Fruit fly (Drosophila melanogaster) whole organism, embryonic: Measurements from ENCODE around the gene Bfc.

ENCODE experiments used
- CG1024 ChIP-seq: fragments of 200-800 bp; sonication (Bioruptor generic); IDR thresholded peaks from 2 replicates; pipeline ENCODE4 v1.3.6; 2022; ENCODE audit warnings: missing biosample characterization, missing genetic modification characterization
- CG10565 ChIP-seq: fragments of 200-800 bp; sonication (Bioruptor generic); optimal IDR thresholded peaks from 3 replicates; lab custom pipeline; 2016; ENCODE audit warnings: missing biosample characterization, mild to moderate bottlenecking, missing genetic modification characterization
- CG11085 ChIP-seq: fragments of 200-800 bp; sonication (Bioruptor generic); IDR thresholded peaks from 2 replicates; pipeline ENCODE4 v1.3.6; 2022; ENCODE audit warnings: missing biosample characterization, missing genetic modification characterization
- CG11398 ChIP-seq: fragments of 200-800 bp; sonication (Bioruptor generic); optimal IDR thresholded peaks from 2 replicates; lab custom pipeline; 2016; ENCODE audit warnings: missing biosample characterization, missing genetic modification characterization
- CG11695 ChIP-seq: fragments of 200-800 bp; sonication (Bioruptor generic); IDR thresholded peaks from 3 replicates; pipeline ENCODE4 v1.3.6; 2022; ENCODE audit warnings: missing biosample characterization, missing genetic modification characterization
- CG12236 ChIP-seq: fragments of 200-800 bp; sonication (Bioruptor generic); optimal IDR thresholded peaks from 2 replicates; lab custom pipeline; 2016; ENCODE audit warnings: missing biosample characterization, missing genetic modification characterization
- CG12942 ChIP-seq: fragments of 200-800 bp; sonication (Bioruptor generic); optimal IDR thresholded peaks from 3 replicates; lab custom pipeline; 2016; ENCODE audit warnings: missing biosample characterization, missing genetic modification characterization
- CG13775 ChIP-seq: fragments of 200-800 bp; sonication (Bioruptor generic); optimal IDR thresholded peaks from 3 replicates; lab custom pipeline; 2017; ENCODE audit warnings: missing biosample characterization, mild to moderate bottlenecking, missing genetic modification characterization
- CG14050 ChIP-seq: fragments of 200-800 bp; sonication (Bioruptor generic); IDR thresholded peaks from 3 replicates; pipeline ENCODE4 v1.3.6; 2022; ENCODE audit warnings: missing biosample characterization, missing genetic modification characterization
- CG16863 ChIP-seq: fragments of 200-800 bp; sonication (Bioruptor generic); optimal IDR thresholded peaks from 3 replicates; lab custom pipeline; 2016; ENCODE audit warnings: missing biosample characterization, missing genetic modification characterization
- CG2116 ChIP-seq: fragments of 200-800 bp; sonication (Bioruptor generic); optimal IDR thresholded peaks from 3 replicates; lab custom pipeline; 2018; ENCODE audit warnings: missing biosample characterization, mild to moderate bottlenecking, missing genetic modification characterization
- CG2120 ChIP-seq: fragments of 200-800 bp; sonication (Bioruptor generic); optimal IDR thresholded peaks from 3 replicates; lab custom pipeline; 2016; ENCODE audit warnings: missing biosample characterization, missing genetic modification characterization
- CG2678 ChIP-seq: fragments of 200-800 bp; sonication (Bioruptor generic); optimal IDR thresholded peaks from 3 replicates; lab custom pipeline; 2019; ENCODE audit warnings: missing biosample characterization, mild to moderate bottlenecking, missing genetic modification characterization, moderate library complexity
- CG31365 ChIP-seq: fragments of 200-800 bp; sonication (Bioruptor generic); optimal IDR thresholded peaks from 2 replicates; lab custom pipeline; 2018; ENCODE audit warnings: missing biosample characterization, mild to moderate bottlenecking, missing genetic modification characterization
- CG34376 ChIP-seq: fragments of 200-800 bp; sonication (Bioruptor generic); optimal IDR thresholded peaks from 2 replicates; lab custom pipeline; 2018; ENCODE audit warnings: missing biosample characterization, mild to moderate bottlenecking, missing genetic modification characterization
- CG4424 ChIP-seq: fragments of 200-800 bp; sonication (Bioruptor generic); optimal IDR thresholded peaks from 3 replicates; lab custom pipeline; 2016; ENCODE audit warnings: missing biosample characterization, missing genetic modification characterization
- CG6254 ChIP-seq: fragments of 200-800 bp; sonication (Bioruptor generic); optimal IDR thresholded peaks from 3 replicates; lab custom pipeline; 2017; ENCODE audit warnings: mild to moderate bottlenecking, missing biosample characterization, missing genetic modification reagents, missing genetic modification characterization
- CG6272 ChIP-seq: fragments of 200-800 bp; sonication (Bioruptor generic); IDR thresholded peaks from 2 replicates; pipeline ENCODE4 v1.3.6; 2022; ENCODE audit warnings: missing biosample characterization, missing genetic modification characterization
- CG7271 ChIP-seq: fragments of 200-800 bp; sonication (Bioruptor generic); optimal IDR thresholded peaks from 2 replicates; lab custom pipeline; 2018; ENCODE audit warnings: missing biosample characterization, mild to moderate bottlenecking, missing genetic modification characterization, moderate library complexity
- CG7786 ChIP-seq: fragments of 200-800 bp; sonication (Bioruptor generic); optimal IDR thresholded peaks from 2 replicates; lab custom pipeline; 2016; ENCODE audit warnings: missing biosample characterization, missing genetic modification characterization
- CG8089 ChIP-seq: fragments of 200-800 bp; sonication (Bioruptor generic); optimal IDR thresholded peaks from 3 replicates; lab custom pipeline; 2016; ENCODE audit warnings: missing biosample characterization, missing genetic modification characterization
- CG8290 ChIP-seq, 3 experiments: fragments of 200-800 bp; sonication (Bioruptor generic); optimal IDR thresholded peaks; 2 replicates each; lab custom pipeline; 2016 to 2019; ENCODE audit warnings: missing biosample characterization in 3 of 3, missing genetic modification characterization in 3 of 3, mild to moderate bottlenecking in 2 of 3, moderate library complexity in 1 of 3
- Chrac-16 ChIP-seq: fragments of 200-800 bp; sonication (Bioruptor generic); optimal IDR thresholded peaks from 3 replicates; lab custom pipeline; 2016; ENCODE audit warnings: missing biosample characterization, missing genetic modification characterization
- CkIIα-i1 ChIP-seq: fragments of 200-800 bp; sonication (Bioruptor generic); IDR thresholded peaks from 2 replicates; pipeline ENCODE4 v1.3.6; 2022; ENCODE audit warnings: missing biosample characterization, missing genetic modification characterization
- Dbx ChIP-seq: fragments of 200-800 bp; sonication (Bioruptor generic); IDR thresholded peaks from 3 replicates; pipeline ENCODE4 v1.3.6; 2022; ENCODE audit warnings: missing biosample characterization, missing genetic modification characterization
- MTF-1 ChIP-seq: fragments of 200-800 bp; sonication (Bioruptor generic); optimal IDR thresholded peaks from 2 replicates; lab custom pipeline; 2018; ENCODE audit warnings: missing biosample characterization, mild to moderate bottlenecking, missing genetic modification characterization, borderline replicate concordance
- Opbp ChIP-seq: fragments of 200-800 bp; sonication (Bioruptor generic); IDR thresholded peaks from 3 replicates; pipeline ENCODE4 v1.3.6; 2022; ENCODE audit warnings: missing biosample characterization, missing genetic modification characterization; ENCODE audit not compliant: partially characterized antibody
- Poxn ChIP-seq: fragments of 200-800 bp; sonication (Bioruptor generic); IDR thresholded peaks from 2 replicates; pipeline ENCODE4 v1.3.6; 2022; ENCODE audit warnings: missing biosample characterization, missing genetic modification characterization
- Ssrp ChIP-seq: fragments of 200-800 bp; sonication (Bioruptor generic); optimal IDR thresholded peaks from 2 replicates; lab custom pipeline; 2018; ENCODE audit warnings: missing biosample characterization, mild to moderate bottlenecking, missing genetic modification characterization, moderate library complexity
- Vsx1 ChIP-seq: fragments of 200-800 bp; sonication (Bioruptor generic); optimal IDR thresholded peaks from 2 replicates; lab custom pipeline; 2017; ENCODE audit warnings: missing biosample characterization, mild to moderate bottlenecking, missing genetic modification characterization, missing genetic modification reagents
- YL-1 ChIP-seq: fragments of 200-800 bp; sonication (Bioruptor generic); optimal IDR thresholded peaks from 3 replicates; lab custom pipeline; 2017; ENCODE audit warnings: missing biosample characterization, mild to moderate bottlenecking, missing genetic modification characterization
- ap ChIP-seq: fragments of 200-800 bp; sonication (Bioruptor generic); IDR thresholded peaks from 2 replicates; pipeline ENCODE4 v1.3.6; 2022; ENCODE audit warnings: missing biosample characterization, missing genetic modification characterization
- bbx ChIP-seq: fragments of 200-800 bp; sonication (Bioruptor generic); IDR thresholded peaks from 2 replicates; pipeline ENCODE4 v1.3.6; 2022; ENCODE audit warnings: missing biosample characterization, missing genetic modification characterization; ENCODE audit not compliant: partially characterized antibody
- br ChIP-seq: fragments of >200 bp; optimal IDR thresholded peaks from 2 replicates; lab custom pipeline; 2017
- disco-r ChIP-seq: fragments of 200-800 bp; sonication (Bioruptor generic); optimal IDR thresholded peaks from 2 replicates; lab custom pipeline; 2016; ENCODE audit warnings: missing biosample characterization, missing genetic modification characterization
- dmrt99B ChIP-seq: fragments of 200-800 bp; sonication (Bioruptor generic); optimal IDR thresholded peaks from 2 replicates; lab custom pipeline; 2018; ENCODE audit warnings: missing biosample characterization, mild to moderate bottlenecking, missing genetic modification characterization, moderate library complexity
- exex ChIP-seq: fragments of 200-800 bp; sonication (Bioruptor generic); optimal IDR thresholded peaks from 4 replicates; lab custom pipeline; 2018; ENCODE audit warnings: missing biosample characterization, mild to moderate bottlenecking, missing genetic modification characterization, moderate library complexity
- klu ChIP-seq: fragments of 200-800 bp; sonication (Bioruptor generic); IDR thresholded peaks from 2 replicates; pipeline ENCODE4 v1.3.6; 2022; ENCODE audit warnings: missing biosample characterization, missing genetic modification characterization
- onecut ChIP-seq: fragments of 200-800 bp; sonication (Bioruptor generic); IDR thresholded peaks from 2 replicates; pipeline ENCODE4 v1.3.6; 2022; ENCODE audit warnings: missing biosample characterization, missing genetic modification characterization
- otp ChIP-seq: fragments of 200-800 bp; sonication (Bioruptor generic); IDR thresholded peaks from 3 replicates; pipeline ENCODE4, ENCODE4 v1.3.6; 2022; ENCODE audit warnings: missing biosample characterization, missing genetic modification characterization
- pan ChIP-seq, 4 experiments: fragments of >200 bp in 3 of 4; fragments of 200-800 bp in 1 of 4; sonication (Bioruptor generic) in 1 of 4; optimal IDR thresholded peaks in 3 of 4; IDR thresholded peaks in 1 of 4; 2 replicates each; pipeline versions ENCODE4 v1.3.6 to Lab custom; 2017 to 2022; ENCODE audit warnings: missing biosample characterization in 2 of 4, missing genetic modification characterization in 2 of 4, mixed read lengths in 1 of 4
- phol ChIP-seq: fragments of 200-800 bp; sonication (Bioruptor generic); optimal IDR thresholded peaks from 3 replicates; lab custom pipeline; 2018; ENCODE audit warnings: missing biosample characterization, mild to moderate bottlenecking, missing genetic modification characterization, moderate library complexity
- pnt ChIP-seq: fragments of 200-800 bp; sonication (Bioruptor generic); optimal IDR thresholded peaks from 3 replicates; lab custom pipeline; 2016; ENCODE audit warnings: missing biosample characterization, missing genetic modification characterization
- scrt ChIP-seq: fragments of 200-800 bp; sonication (Bioruptor generic); optimal IDR thresholded peaks from 2 replicates; lab custom pipeline; 2018; ENCODE audit warnings: missing biosample characterization, mild to moderate bottlenecking, missing genetic modification characterization, moderate library complexity
- sug ChIP-seq: fragments of 200-800 bp; optimal IDR thresholded peaks from 2 replicates; lab custom pipeline; 2019; ENCODE audit warnings: missing biosample characterization, mild to moderate bottlenecking, missing genetic modification characterization, moderate library complexity
- tin ChIP-seq: fragments of 200-800 bp; sonication (Bioruptor generic); optimal IDR thresholded peaks from 3 replicates; lab custom pipeline; 2016; ENCODE audit warnings: missing biosample characterization, missing genetic modification characterization
- tio ChIP-seq: fragments of 200-800 bp; sonication (Bioruptor generic); optimal IDR thresholded peaks from 2 replicates; lab custom pipeline; 2017; ENCODE audit warnings: missing biosample characterization, missing genetic modification characterization, inconsistent platforms
- tx ChIP-seq: fragments of 200-800 bp; sonication (Bioruptor generic); optimal IDR thresholded peaks from 2 replicates; lab custom pipeline; 2016; ENCODE audit warnings: missing biosample characterization, missing genetic modification characterization
- wor ChIP-seq: fragments of 200-800 bp; sonication (Bioruptor generic); IDR thresholded peaks from 2 replicates; pipeline ENCODE4 v1.3.6; 2022; ENCODE audit warnings: missing biosample characterization, missing genetic modification characterization

Bfc gene

DNA sequence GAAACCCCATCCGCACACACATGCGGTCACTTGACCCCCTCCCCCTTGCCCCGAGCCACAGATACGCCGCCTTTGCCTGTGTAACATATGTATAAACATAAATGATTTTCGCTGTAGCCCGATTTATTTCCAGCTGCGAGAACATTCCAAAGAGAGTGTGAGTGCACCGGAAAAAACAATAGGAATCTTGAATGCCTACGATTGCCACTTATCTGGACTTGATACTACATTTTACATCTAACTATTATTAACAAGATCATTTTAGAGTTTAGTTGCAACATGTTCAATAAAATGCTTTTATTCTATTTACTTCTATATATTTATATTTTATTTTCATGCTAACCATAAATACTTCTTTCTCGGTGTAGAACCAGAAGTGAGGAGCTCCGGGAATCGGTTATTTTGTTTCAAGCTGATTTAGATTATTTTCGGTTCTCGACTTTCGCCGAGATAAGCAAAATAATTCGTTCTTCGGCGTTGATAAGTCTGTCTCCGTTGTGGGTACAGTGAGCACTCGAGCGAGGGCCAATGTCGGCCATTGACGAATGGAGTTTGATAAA is 49.7 kb downstream of the Bfc start (continued):
- TF ChIP-seq exex (tag; lab: Kevin White, UChicago) (peak; percentile 31), ap (GFP tag; lab: Robert Waterston, UW) (peak; percentile 45), CG2116 (peak; percentile 47), CG2678 (peak; percentile 90), CG2120 (GFP tag; lab: Kevin White, UChicago) (peak; percentile 75), Poxn (GFP tag; lab: Robert Waterston, UW) (no peak), CG4424 (GFP tag; lab: Kevin White, UChicago) (peak; percentile 62), CG7271 (tag; lab: Kevin White, UChicago) (no peak), klu (GFP tag; lab: Robert Waterston, UW) (peak; percentile 27; the same call in 1 of the 2 replicates), CG34376 (GFP tag; lab: Kevin White, UChicago) (peak; percentile 81), YL-1 (GFP tag; lab: Kevin White, UChicago) (peak; percentile 48), CG8089 (GFP tag; lab: Kevin White, UChicago) (no peak), CG11398 (GFP tag; lab: Kevin White, UChicago) (no peak), CG1024 (GFP tag; lab: Robert Waterston, UW) (0 out of 2 replicates have a peak, but pooled peaks have one; percentile 16), CG13775 (GFP tag; lab: Kevin White, UChicago) (peak; percentile 72), scrt (GFP tag; lab: Kevin White, UChicago) (peak; percentile 72), Vsx1 (GFP tag; lab: Kevin White, UChicago) (no peak), CG12942 (GFP tag; lab: Kevin White, UChicago) (peak; percentile 76), br (lab: Kevin White, UChicago) (no peak), CG31365 (tag; lab: Kevin White, UChicago) (peak; percentile 32), CG16863 (peak; percentile 38), onecut (GFP tag; lab: Robert Waterston, UW) (peak; percentile 64), CG10565 (no peak), Dbx (GFP tag; lab: Robert Waterston, UW) (peak; percentile 69; the same call in 2 of the 3 replicates), wor (GFP tag; lab: Robert Waterston, UW) (peak; percentile 63), pan (optimal IDR thresholded peaks at IDR 0.05; lab: Kevin White, UChicago) (no peak), pan (GFP tag; optimal IDR thresholded peaks at IDR 0.05 in 1 of 2, IDR thresholded peaks at IDR 0.05 in 1 of 2) (peak in 1 of 2 experiments; percentile 82), tx (GFP tag; lab: Kevin White, UChicago) (no peak), CG7786 (peak; percentile 19), CkIIα-i1 (no peak), dmrt99B (tag; lab: Kevin White, UChicago) (peak; percentile 84), bbx (GFP tag; lab: Robert Waterston, UW) (no peak), Opbp (GFP tag; lab: Robert Waterston, UW) (no peak), CG11085 (no peak), disco-r (GFP tag; lab: Kevin White, UChicago) (no peak), CG8290 (GFP tag; optimal IDR thresholded peaks at IDR 0.05; lab: Kevin White, UChicago) (peak; percentile 70), CG8290 (tag; optimal IDR thresholded peaks at IDR 0.05; lab: Kevin White, UChicago) (peak; percentile 30 to 55), CG6254 (GFP tag; lab: Kevin White, UChicago) (peak; percentile 79), CG14050 (peak; percentile 61; the same call in 2 of the 3 replicates), Chrac-16 (GFP tag; lab: Kevin White, UChicago) (peak; percentile 68), MTF-1 (GFP tag; lab: Kevin White, UChicago) (peak; percentile 21), pnt (GFP tag; lab: Kevin White, UChicago) (peak; percentile 2), tio (GFP tag; lab: Kevin White, UChicago) (no peak), sug (tag; lab: Kevin White, UChicago) (peak; percentile 72), phol (tag; lab: Kevin White, UChicago) (peak; percentile 88), CG11695 (GFP tag; lab: Robert Waterston, UW) (peak; percentile 83), CG6272 (peak; percentile 62), CG12236 (GFP tag; lab: Kevin White, UChicago) (peak; percentile 4), Ssrp (tag; lab: Kevin White, UChicago) (peak; percentile 82), tin (GFP tag; lab: Kevin White, UChicago) (peak; percentile 79), otp (GFP tag; lab: Robert Waterston, UW) (peak; percentile 69; the same call in 2 of the 3 replicates)
